Worm (Caenorhabditis elegans) whole organism, L3 larva: ENCODE measurements around the gene knl-1.

Experiments used
- ceh-16 ChIP-seq: sonication (generic microtip); optimal IDR thresholded peaks from 2 replicates; lab custom pipeline; 2017; ENCODE audit warnings: missing biosample characterization, missing genetic modification characterization
- elt-3 ChIP-seq, 3 experiments: fragments of 150-350 bp in 1 of 3; sonication (generic microtip) in 2 of 3; optimal IDR thresholded peaks; 2 replicates in 2 of 3; 4 replicates in 1 of 3; lab custom pipeline; 2014 to 2017; ENCODE audit warnings: missing biosample characterization in 3 of 3, missing genetic modification characterization in 3 of 3
- nhr-11 ChIP-seq: fragments of 150-350 bp; optimal IDR thresholded peaks from 2 replicates; lab custom pipeline; 2014; ENCODE audit warnings: missing biosample characterization, missing genetic modification characterization
- skn-1 ChIP-seq: fragments of 150-350 bp; optimal IDR thresholded peaks from 2 replicates; lab custom pipeline; 2014; ENCODE audit warnings: missing biosample characterization, missing genetic modification characterization
- tbx-2 ChIP-seq: sonication (generic microtip); optimal IDR thresholded peaks from 2 replicates; lab custom pipeline; 2016; ENCODE audit warnings: mild to moderate bottlenecking, missing genetic modification characterization, missing compliant biosample characterization
- unc-62 ChIP-seq: fragments of 150-350 bp; sonication (generic microtip); optimal IDR thresholded peaks from 4 replicates; lab custom pipeline; 2014; ENCODE audit warnings: missing biosample characterization, missing genetic modification reagents, missing genetic modification characterization

ce11 chrIII:8299078-8299587, 48.7 kb downstream of the knl-1 start:
- TF ChIP-seq skn-1 (tag; lab: Kevin White, UChicago) (no peak), nhr-11 (tag; lab: Kevin White, UChicago) (no peak), tbx-2 (tag; lab: Kevin White, UChicago) (no peak), elt-3 (tag; optimal IDR thresholded peaks at IDR 0.05; lab: Kevin White, UChicago) (no peak), unc-62 (no peak), ceh-16 (tag; lab: Kevin White, UChicago) (no peak)
